Worm (Caenorhabditis elegans): ENCODE data around the gene dbn-1.
A peak's percentile ranks its signal among the peaks of the same experiment; 100 is the strongest.

The dbn-1 gene

ce11 chrIII:13716831-13717230 is 45.0 kb downstream of the dbn-1 start:
- TF ChIP-seq ets-4 (GFP tag; optimal IDR thresholded peaks at IDR 0.05), result no peak

ce11 chrIII:13716266-13716665 is 45.6 kb downstream of the dbn-1 start:
- TF ChIP-seq F52B5.7 (tag; optimal IDR thresholded peaks at IDR 0.05), result no peak
- TF ChIP-seq cebp-1 (GFP tag; IDR thresholded peaks at IDR 0.05), result no peak
- TF ChIP-seq cebp-1 (tag; optimal IDR thresholded peaks at IDR 0.05), result peak; percentile 85
- peak; percentile 39 for TF ChIP-seq K12H6.12 (tag; optimal IDR thresholded peaks at IDR 0.05)

- TF ChIP-seq bed-2 (GFP tag; IDR thresholded peaks at IDR 0.05), result no peak
- peak; percentile 95 for TF ChIP-seq lsl-1 (GFP tag; optimal IDR thresholded peaks at IDR 0.05)
- TF ChIP-seq D2030.7 (GFP tag; IDR thresholded peaks at IDR 0.05), result peak; percentile 73
- peak; percentile 52 for TF ChIP-seq madf-8 (GFP tag; conservative IDR thresholded peaks at IDR 0.05)
- TF ChIP-seq pbrm-1 (GFP tag; IDR thresholded peaks at IDR 0.05), result no peak
- no peak for TF ChIP-seq B0019.2 (GFP tag; conservative IDR thresholded peaks at IDR 0.05)
- peak; percentile 22 for TF ChIP-seq lin-54 (GFP tag; optimal IDR thresholded peaks at IDR 0.05)
- TF ChIP-seq dox-1 (GFP tag; IDR thresholded peaks at IDR 0.05), result peak; percentile 21; the same call in 1 of the 2 replicates
- TF ChIP-seq ceh-91 (GFP tag; IDR thresholded peaks at IDR 0.05), result peak; percentile 38; the same call in 1 of the 2 replicates
- peak; percentile 64 for TF ChIP-seq madf-6 (GFP tag; IDR thresholded peaks at IDR 0.05)
- TF ChIP-seq rpc-1 (optimal IDR thresholded peaks at IDR 0.05), result no peak
- no peak for TF ChIP-seq rpc-1 (tag; optimal IDR thresholded peaks at IDR 0.05)
- TF ChIP-seq F33H1.4 (GFP tag; IDR thresholded peaks at IDR 0.05), result peak; percentile 86
- peak; percentile 53 for TF ChIP-seq xnd-1 (tag; optimal IDR thresholded peaks at IDR 0.05)
- TF ChIP-seq T07F8.4 (tag; optimal IDR thresholded peaks at IDR 0.05), result no peak
- no peak for TF ChIP-seq sptf-2 (GFP tag; optimal IDR thresholded peaks at IDR 0.05)
Measured at ce11 chrIII:13714950-13715349, 46.9 kb downstream of the dbn-1 start.

ce11 chrIII:13713807-13714206 is 48.1 kb downstream of the dbn-1 start:
- TF ChIP-seq F22D6.2 (tag; optimal IDR thresholded peaks at IDR 0.05) (no peak), nhr-80 (tag; optimal IDR thresholded peaks at IDR 0.05) (no peak), atf-7 (tag; optimal IDR thresholded peaks at IDR 0.05) (no peak), nfya-1 (tag; optimal IDR thresholded peaks at IDR 0.05; ENCODE audit: borderline replicate concordance, insufficient read depth) (no peak), B0336.3 (GFP tag; IDR thresholded peaks at IDR 0.05) (no peak), nhr-27 (tag; optimal IDR thresholded peaks at IDR 0.05) (no peak), egl-44 (GFP tag; IDR thresholded peaks at IDR 0.05) (no peak), zfh-2 (GFP tag; conservative IDR thresholded peaks at IDR 0.05) (peak; percentile 65), F37B4.10 (GFP tag; IDR thresholded peaks at IDR 0.05) (no peak)

ce11 chrIII:13712854-13713293 is 49.0 kb downstream of the dbn-1 start:
- TF ChIP-seq pbrm-1 (GFP tag; IDR thresholded peaks at IDR 0.05) (0 out of 2 replicates have a peak, but pooled peaks have one; percentile 28), dox-1 (GFP tag; IDR thresholded peaks at IDR 0.05) (0 out of 2 replicates have a peak, but pooled peaks have one; percentile 39), sea-2 (GFP tag; IDR thresholded peaks at IDR 0.05) (no peak), zfh-2 (GFP tag; conservative IDR thresholded peaks at IDR 0.05) (peak; percentile 91), nhr-80 (tag; optimal IDR thresholded peaks at IDR 0.05) (peak; percentile 20), egrh-3 (GFP tag; IDR thresholded peaks at IDR 0.05) (0 out of 2 replicates have a peak, but pooled peaks have one; percentile 19), mes-4 (tag; optimal IDR thresholded peaks at IDR 0.05) (no peak), hmg-1.2 (GFP tag; IDR thresholded peaks at IDR 0.05) (peak; percentile 84)

Measured in whole organism, young adult.